Fruit fly (Drosophila melanogaster) S2 (cell line): ENCODE measurements around the gene CG5577.

Experiments
- CG8478 ChIP-seq: fragments of >200 bp; optimal IDR thresholded peaks from 2 replicates; lab custom pipeline; 2018
- CTCF ChIP-seq, 2 experiments: fragments of >200 bp; optimal IDR thresholded peaks; 2 replicates each; lab custom pipeline; 2018

dm6 chr3L:17808597-17809213 is 32.5 kb downstream of the CG5577 start, which contains the start of gene CG32191:
- TF ChIP-seq CG8478 (no peak), CTCF (optimal IDR thresholded peaks at IDR 0.05; lab: Kevin White, UChicago) (no peak)
